Worm (Caenorhabditis elegans): ENCODE results near the gene lin-23.

lin-23 gene

ce11 chrII:6391195-6391594, 20.1 kb downstream of the lin-23 start, which contains the start of gene F58F12.3:
Gene F58F12.3, minus strand, starts transcription at chrII:6391295.
- TF ChIP-seq ceh-14 (tag; optimal IDR thresholded peaks at IDR 0.05): no peak
- no peak for TF ChIP-seq fkh-10 (GFP tag; optimal IDR thresholded peaks at IDR 0.05)
- no peak for TF ChIP-seq ahr-1 (tag; optimal IDR thresholded peaks at IDR 0.05)
- no peak for TF ChIP-seq hlh-13 (GFP tag; optimal IDR thresholded peaks at IDR 0.05)

DNA sequence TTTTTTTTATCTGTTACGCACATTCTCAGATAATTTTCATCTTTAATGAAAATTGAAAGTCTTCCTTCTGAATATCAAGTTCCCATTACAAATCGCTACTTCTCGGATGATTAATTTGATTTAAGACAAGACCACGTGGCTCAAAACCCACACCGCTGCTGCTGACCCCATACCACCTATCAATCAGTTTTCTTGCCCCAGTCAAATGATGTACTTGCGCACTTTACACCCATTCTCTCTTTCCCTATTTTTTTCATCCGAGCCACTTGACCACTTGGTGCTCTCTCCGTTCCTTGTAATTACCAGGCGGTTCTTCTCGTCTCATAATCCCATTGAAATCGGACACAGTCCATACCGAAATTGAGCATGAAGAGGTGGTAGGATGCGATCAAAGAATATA, 22.9 kb downstream of the lin-23 start:
- TF ChIP-seq rnt-1 (tag; optimal IDR thresholded peaks at IDR 0.05) (no peak), odd-2 (tag; optimal IDR thresholded peaks at IDR 0.05) (no peak), unc-55 (GFP tag; optimal IDR thresholded peaks at IDR 0.05) (peak; percentile 52), ref-2 (tag; optimal IDR thresholded peaks at IDR 0.05) (no peak)

DNA sequence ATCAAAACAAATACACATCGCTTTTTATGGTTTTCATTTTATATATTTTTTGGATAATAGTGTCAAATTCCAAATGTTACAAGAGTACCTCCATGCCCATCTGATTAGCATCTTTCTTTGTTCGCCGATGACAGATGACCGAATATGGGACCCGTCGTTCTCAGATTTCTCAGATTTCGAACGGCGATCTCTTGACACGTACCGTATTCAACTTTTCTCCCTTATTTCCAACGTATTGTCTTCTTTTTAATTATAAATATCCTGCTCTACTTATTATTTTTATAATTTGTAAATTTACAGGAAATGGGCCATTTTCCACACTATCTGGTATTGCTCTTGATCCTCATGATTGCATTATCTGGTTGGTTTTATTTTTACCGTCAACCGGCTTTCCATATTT, 27.3 kb downstream of the lin-23 start, which contains the start of gene zig-10:
TSS of gene zig-10 (plus strand) at position 301 of the 400 bp plus-strand sequence.
- TF ChIP-seq F13H6.1 (tag; optimal IDR thresholded peaks at IDR 0.05): no peak
- TF ChIP-seq hlh-8 (tag; optimal IDR thresholded peaks at IDR 0.05): no peak
- no peak for TF ChIP-seq pat-9 (tag; optimal IDR thresholded peaks at IDR 0.05)
- no peak for TF ChIP-seq nhr-232 (tag; optimal IDR thresholded peaks at IDR 0.05)
- no peak for TF ChIP-seq pqm-1 (tag; optimal IDR thresholded peaks at IDR 0.05)
- TF ChIP-seq ceh-45 (GFP tag; IDR thresholded peaks at IDR 0.05): no peak

DNA sequence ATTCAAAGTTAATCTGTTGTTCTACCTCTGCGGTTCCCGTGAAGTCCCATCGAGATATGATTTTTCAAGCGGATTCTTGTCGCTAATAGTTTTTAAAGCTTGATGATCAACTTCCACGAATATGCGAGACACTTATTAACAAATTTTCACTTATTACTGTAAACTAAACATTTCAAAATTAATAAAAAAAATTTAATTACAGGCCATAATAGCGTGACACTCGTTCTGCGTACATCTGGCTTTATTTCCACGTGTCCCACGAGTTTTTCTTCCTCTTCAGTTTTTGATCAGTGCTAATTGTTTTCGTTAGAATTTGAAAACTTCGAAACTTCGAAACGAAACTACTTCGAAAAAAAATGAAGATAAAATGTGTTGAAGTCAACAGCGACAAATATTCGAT, 30.5 kb downstream of the lin-23 start, which contains the start of gene btb-2:
TSS of gene btb-2 (plus strand) at position 301 of the 400 bp plus-strand sequence.
- TF ChIP-seq madf-2 (tag; optimal IDR thresholded peaks at IDR 0.05): no peak
- TF ChIP-seq ceh-6 (GFP tag; optimal IDR thresholded peaks at IDR 0.05): no peak
- TF ChIP-seq pax-1 (tag; optimal IDR thresholded peaks at IDR 0.05): no peak

DNA sequence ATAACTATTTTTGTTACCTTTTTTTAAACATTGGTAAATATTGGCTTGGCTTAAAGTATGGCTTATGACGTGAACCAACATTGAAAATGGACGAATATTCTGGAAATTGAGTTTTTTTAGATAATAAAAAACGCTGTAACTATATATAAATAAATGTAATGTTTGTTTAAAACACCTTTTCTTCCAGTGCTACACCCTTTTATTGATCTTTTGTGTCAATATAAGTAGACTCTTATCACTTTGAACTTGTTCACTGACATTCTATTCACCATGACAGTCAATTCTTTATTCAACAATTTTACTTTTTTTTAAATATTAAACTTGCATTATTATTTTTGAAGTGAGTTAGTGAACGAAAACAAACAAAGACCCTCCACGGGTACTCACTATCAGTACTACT, 32.1 kb downstream of the lin-23 start, which contains the start of gene T25D10.1:
TSS of gene T25D10.1 (plus strand) at position 169 of the 400 bp plus-strand sequence.
- TF ChIP-seq ceh-45 (GFP tag; IDR thresholded peaks at IDR 0.05) (no peak), fax-1 (tag; optimal IDR thresholded peaks at IDR 0.05) (no peak), ahr-1 (tag; optimal IDR thresholded peaks at IDR 0.05) (no peak), che-1 (tag; optimal IDR thresholded peaks at IDR 0.05) (no peak), fkh-6 (tag; optimal IDR thresholded peaks at IDR 0.05) (no peak), pat-9 (tag; optimal IDR thresholded peaks at IDR 0.05) (no peak), ceh-34 (tag; optimal IDR thresholded peaks at IDR 0.05) (no peak), ceh-24 (tag; optimal IDR thresholded peaks at IDR 0.05) (no peak), sox-2 (GFP tag; IDR thresholded peaks at IDR 0.05) (no peak), mec-3 (tag; optimal IDR thresholded peaks at IDR 0.05; ENCODE audit: borderline replicate concordance) (no peak), T23F11.4 (GFP tag; optimal IDR thresholded peaks at IDR 0.05) (no peak), ets-4 (tag; optimal IDR thresholded peaks at IDR 0.05) (no peak), pax-1 (tag; optimal IDR thresholded peaks at IDR 0.05) (no peak), ceh-18 (tag; optimal IDR thresholded peaks at IDR 0.05) (no peak), pros-1 (tag; optimal IDR thresholded peaks at IDR 0.05) (no peak), nhr-232 (tag; optimal IDR thresholded peaks at IDR 0.05) (no peak), hlh-8 (tag; optimal IDR thresholded peaks at IDR 0.05) (no peak)

DNA sequence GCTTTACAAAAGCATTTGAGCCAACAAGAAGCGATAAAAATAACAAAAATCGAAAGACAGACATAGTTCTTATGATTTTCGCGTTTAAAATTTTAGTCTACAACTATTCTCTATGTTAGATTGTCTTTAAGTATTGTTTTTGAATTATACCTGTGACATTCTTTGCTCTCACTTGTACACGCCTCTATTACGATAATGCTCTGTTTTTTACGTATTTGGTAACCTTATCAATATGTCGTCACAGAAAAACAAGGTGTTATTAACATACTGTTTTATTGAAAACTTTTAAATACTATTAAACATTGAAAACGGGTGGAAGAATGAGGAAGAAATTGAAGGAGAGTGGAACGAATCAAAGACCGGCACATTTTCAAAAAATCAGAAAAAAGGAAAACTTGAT, 36.2 kb downstream of the lin-23 start, which contains the start of gene spp-11:
TSS of gene spp-11 (minus strand) at position 101 of the 400 bp plus-strand sequence.
- TF ChIP-seq ceh-2 (tag; optimal IDR thresholded peaks at IDR 0.05) (no peak), fax-1 (tag; optimal IDR thresholded peaks at IDR 0.05) (no peak), ceh-19 (GFP tag; optimal IDR thresholded peaks at IDR 0.05) (no peak), unc-86 (tag; optimal IDR thresholded peaks at IDR 0.05) (no peak), ceh-31 (tag; optimal IDR thresholded peaks at IDR 0.05) (no peak)

Data from whole organism, late embryonic.